Worm (Caenorhabditis elegans) whole organism, L2 larva: ENCODE measurements around the gene rmif-2.

Source experiments
- R02D3.7 ChIP-seq: fragments of 150-350 bp; optimal IDR thresholded peaks from 2 replicates; lab custom pipeline; 2014; ENCODE audit warnings: missing biosample characterization, missing genetic modification characterization
- elt-1 ChIP-seq: fragments of 150-350 bp; optimal IDR thresholded peaks from 2 replicates; lab custom pipeline; 2014; ENCODE audit warnings: missing biosample characterization, missing genetic modification characterization
- fos-1 ChIP-seq: fragments of 150-350 bp; optimal IDR thresholded peaks from 2 replicates; lab custom pipeline; 2014; ENCODE audit warnings: missing biosample characterization, missing genetic modification characterization
- lin-11 ChIP-seq: fragments of 150-350 bp; sonication (generic microtip); optimal IDR thresholded peaks from 2 replicates; lab custom pipeline; 2014; ENCODE audit warnings: missing biosample characterization, missing genetic modification characterization, inconsistent platforms, mixed read lengths
- lsy-2 ChIP-seq, 2 experiments: fragments of 150-350 bp in 1 of 2; sonication (generic microtip) in 1 of 2; optimal IDR thresholded peaks; 2 replicates each; lab custom pipeline; 2014 to 2017; ENCODE audit warnings: missing biosample characterization in 2 of 2, missing genetic modification characterization in 2 of 2
- mdl-1 ChIP-seq, 2 experiments: fragments of 150-350 bp in 1 of 2; sonication (generic microtip) in 1 of 2; optimal IDR thresholded peaks; 2 replicates each; lab custom pipeline; 2017; ENCODE audit warnings: missing biosample characterization in 2 of 2, missing genetic modification characterization in 2 of 2
- snpc-4 ChIP-seq: fragments of 150-350 bp; optimal IDR thresholded peaks from 2 replicates; lab custom pipeline; 2014; ENCODE audit warnings: missing biosample characterization, missing genetic modification characterization
- unc-62 ChIP-seq: fragments of 150-350 bp; optimal IDR thresholded peaks from 2 replicates; lab custom pipeline; 2014; ENCODE audit warnings: missing biosample characterization, missing genetic modification reagents, missing genetic modification characterization
- zag-1 ChIP-seq: fragments of 150-350 bp; optimal IDR thresholded peaks from 2 replicates; lab custom pipeline; 2014; ENCODE audit warnings: missing biosample characterization, missing genetic modification characterization

- TF ChIP-seq lsy-2 (tag; optimal IDR thresholded peaks at IDR 0.05; lab: Kevin White, UChicago), result no peak
- TF ChIP-seq snpc-4 (tag; lab: Kevin White, UChicago), result no peak
- no peak for TF ChIP-seq lin-11 (tag; lab: Kevin White, UChicago)
- TF ChIP-seq unc-62 (GFP tag; lab: Kevin White, UChicago), result no peak
- no peak for TF ChIP-seq elt-1
- no peak for TF ChIP-seq zag-1
- no peak for TF ChIP-seq mdl-1 (tag; optimal IDR thresholded peaks at IDR 0.05; lab: Kevin White, UChicago)
- no peak for TF ChIP-seq R02D3.7
- no peak for TF ChIP-seq fos-1 (tag; lab: Kevin White, UChicago)
Measured at ce11 chrIV:1136658-1137057, 45.7 kb upstream of the rmif-2 start, which contains the start of gene C44B12.6.
